Worm (Caenorhabditis elegans) whole organism, young adult: Measurements from ENCODE around the gene F35A5.2.

Experiments
- ZK185.1 ChIP-seq: sonication (generic microtip); optimal IDR thresholded peaks from 2 replicates; lab custom pipeline; 2016; ENCODE audit warnings: mild to moderate bottlenecking, missing genetic modification characterization, missing compliant biosample characterization; ENCODE audit not compliant: poor library complexity, severe bottlenecking
- nhr-27 ChIP-seq: fragments of 200-800 bp; sonication (Bioruptor generic); optimal IDR thresholded peaks from 2 replicates; lab custom pipeline; 2018; ENCODE audit warnings: mild to moderate bottlenecking, missing genetic modification characterization, moderate library complexity, missing compliant biosample characterization
- rec-8 ChIP-seq, 2 experiments: sonication (generic microtip); optimal IDR thresholded peaks; 2 replicates each; lab custom pipeline; 2016; ENCODE audit warnings: mild to moderate bottlenecking in 2 of 2, missing genetic modification characterization in 2 of 2, missing genetic modification reagents in 2 of 2, missing genotype in 2 of 2, missing biosample characterization in 1 of 2, missing compliant biosample characterization in 1 of 2, moderate library complexity in 1 of 2

DNA sequence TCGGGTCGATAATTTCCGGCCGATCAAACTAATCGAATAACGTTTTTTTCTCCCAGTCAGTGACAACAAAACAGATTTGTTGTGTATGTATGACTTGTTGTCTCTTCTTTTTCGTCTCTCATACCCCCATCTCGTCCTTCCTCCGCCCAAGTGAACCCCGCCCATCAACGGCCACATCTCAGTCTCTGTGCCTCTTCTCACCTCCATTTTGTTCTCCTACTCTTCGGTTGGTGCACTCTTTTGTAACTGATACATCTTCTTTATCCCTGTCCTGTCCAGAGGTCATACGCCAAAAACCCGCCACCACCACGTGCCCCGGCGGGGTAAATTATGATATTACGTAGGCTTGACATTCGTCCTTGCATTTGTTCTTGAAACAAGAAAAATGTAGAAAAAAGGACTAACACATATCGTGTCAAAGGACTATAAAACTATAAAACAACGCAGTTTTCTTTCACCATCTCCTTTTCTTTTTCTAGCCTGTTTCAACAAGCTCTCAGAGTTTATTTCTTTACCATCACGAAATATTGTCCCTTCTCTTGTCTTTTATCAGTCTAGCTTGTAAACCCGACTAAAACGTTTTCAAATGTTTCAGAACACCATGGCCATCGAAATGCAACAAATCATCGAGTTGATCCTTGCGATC lies 17.4 kb upstream of the F35A5.2 start, which contains the start of gene pmpl-1:
- TF ChIP-seq rec-8 (tag; optimal IDR thresholded peaks at IDR 0.05; lab: Kevin White, UChicago) (no peak), nhr-27 (tag; lab: Kevin White, UChicago) (no peak), ZK185.1 (no peak)
